Worm (Caenorhabditis elegans) whole organism, mixed stage, embryonic: ENCODE results near the gene C17G10.10.

Experiments used
- ceh-43 ChIP-seq: fragments of 200-800 bp; sonication (Bioruptor generic); optimal IDR thresholded peaks from 2 replicates; lab custom pipeline; 2018; ENCODE audit warnings: mild to moderate bottlenecking, missing genetic modification characterization, moderate library complexity, missing compliant biosample characterization
- ces-1 ChIP-seq: fragments of 150-350 bp; optimal IDR thresholded peaks from 2 replicates; lab custom pipeline; 2014; ENCODE audit warnings: missing biosample characterization, missing genetic modification reagents, missing genetic modification characterization
- elt-1 ChIP-seq: sonication (generic microtip); optimal IDR thresholded peaks from 2 replicates; lab custom pipeline; 2017; ENCODE audit warnings: missing genetic modification characterization, mild to moderate bottlenecking, missing compliant biosample characterization, antibody characterized with exemption, moderate library complexity, borderline replicate concordance; ENCODE audit not compliant: insufficient read depth
- elt-3 ChIP-seq: fragments of 150-350 bp; optimal IDR thresholded peaks from 2 replicates; lab custom pipeline; 2014; ENCODE audit warnings: missing biosample characterization, missing genetic modification characterization
- lsy-2 ChIP-seq: fragments of 150-350 bp; optimal IDR thresholded peaks from 2 replicates; lab custom pipeline; 2014; ENCODE audit warnings: missing biosample characterization, missing genetic modification characterization
- snpc-4 ChIP-seq: fragments of 150-350 bp; optimal IDR thresholded peaks from 2 replicates; lab custom pipeline; 2014; ENCODE audit warnings: missing biosample characterization, missing genetic modification characterization

DNA sequence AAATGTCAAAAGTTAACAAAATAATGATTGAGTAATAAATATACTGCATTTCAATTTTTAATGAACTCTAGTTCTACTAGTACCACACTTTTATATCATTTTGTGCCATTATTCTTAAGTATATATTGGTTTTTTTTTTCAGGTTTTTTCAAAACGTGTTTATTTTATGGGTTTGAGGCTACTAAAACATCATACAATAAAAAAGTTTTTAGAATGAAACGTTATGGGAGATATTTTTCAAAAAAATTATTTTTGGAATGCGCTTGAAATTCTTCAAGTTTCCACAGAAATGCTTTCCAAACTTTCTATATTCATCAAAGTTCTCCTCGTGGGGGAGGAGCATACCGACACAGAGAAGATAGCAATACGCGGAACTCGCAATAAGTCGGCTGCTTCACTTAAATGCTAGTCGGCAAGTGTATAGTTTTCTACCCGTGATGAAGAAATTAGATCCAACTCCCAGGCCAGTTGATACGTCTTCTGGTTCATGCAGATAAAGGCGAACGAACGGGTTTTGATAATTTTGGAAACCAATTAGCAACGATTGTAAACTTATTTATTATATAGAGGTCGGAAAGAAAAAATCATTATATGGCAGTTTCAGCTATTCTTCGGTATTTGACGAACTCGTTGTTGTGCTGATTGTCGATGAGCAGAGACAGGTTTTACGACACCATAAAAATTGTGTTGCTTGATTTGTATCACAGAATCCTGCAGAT, at the start of gene C17G10.10:
- TF ChIP-seq ceh-43 (no peak), snpc-4 (tag; lab: Kevin White, UChicago) (no peak), lsy-2 (tag; lab: Kevin White, UChicago) (no peak), ces-1 (GFP tag; lab: Kevin White, UChicago) (no peak), elt-3 (tag; lab: Kevin White, UChicago) (no peak), elt-1 (no peak)
